Fruit fly (Drosophila melanogaster): ENCODE results near the gene CG18789.

The CG18789 gene

dm6 chr2L:12026458-12027431 lies 31.5 kb upstream of the CG18789 start (continued):
- TF ChIP-seq Mes4 (GFP tag; optimal IDR thresholded peaks at IDR 0.05), result peak; percentile 29
- peak; percentile 70 for TF ChIP-seq CG10209 (GFP tag; optimal IDR thresholded peaks at IDR 0.05)
- TF ChIP-seq Atf3 (GFP tag; optimal IDR thresholded peaks at IDR 0.05), result peak; percentile 5
- TF ChIP-seq inv (GFP tag; IDR thresholded peaks at IDR 0.05; ENCODE audit: partially characterized antibody), result no peak
- TF ChIP-seq CG13123 (GFP tag; optimal IDR thresholded peaks at IDR 0.05), result peak; percentile 31
- no peak; the same call in 1 of the 2 replicates for TF ChIP-seq esg (GFP tag; conservative IDR thresholded peaks at IDR 0.05)
- 0 out of 2 replicates have a peak, but pooled peaks have one; percentile 6 for TF ChIP-seq ttk (GFP tag; IDR thresholded peaks at IDR 0.05)
- TF ChIP-seq CG12104 (GFP tag; optimal IDR thresholded peaks at IDR 0.05), result peak; percentile 36
- peak; percentile 63 for TF ChIP-seq CG11085 (GFP tag; IDR thresholded peaks at IDR 0.05)
- TF ChIP-seq luna (GFP tag; optimal IDR thresholded peaks at IDR 0.05), result no peak
- peak; percentile 60 for TF ChIP-seq CG30431 (GFP tag; optimal IDR thresholded peaks at IDR 0.05)
- TF ChIP-seq eyg (GFP tag; optimal IDR thresholded peaks at IDR 0.05), result no peak
- peak; percentile 13; the same call in 1 of the 2 replicates for TF ChIP-seq dati (GFP tag; IDR thresholded peaks at IDR 0.05)
- TF ChIP-seq kah (GFP tag; optimal IDR thresholded peaks at IDR 0.05), result peak; percentile 20
- no peak for TF ChIP-seq B-H2 (GFP tag; optimal IDR thresholded peaks at IDR 0.05)
- TF ChIP-seq CG30403 (GFP tag; optimal IDR thresholded peaks at IDR 0.05), result peak; percentile 75
- no peak for TF ChIP-seq fd64A (GFP tag; optimal IDR thresholded peaks at IDR 0.05)
- no peak for TF ChIP-seq CG6683 (GFP tag; optimal IDR thresholded peaks at IDR 0.05)
- no peak for TF ChIP-seq ftz-f1 (GFP tag; optimal IDR thresholded peaks at IDR 0.05)
- no peak for TF ChIP-seq Fer2 (tag; optimal IDR thresholded peaks at IDR 0.05)
- TF ChIP-seq NC2α (GFP tag; optimal IDR thresholded peaks at IDR 0.05), result peak; percentile 22
- TF ChIP-seq bbx (GFP tag; IDR thresholded peaks at IDR 0.05; ENCODE audit: partially characterized antibody), result no peak
- TF ChIP-seq zfh2 (GFP tag; optimal IDR thresholded peaks at IDR 0.05), result no peak
- TF ChIP-seq CG2116 (GFP tag; optimal IDR thresholded peaks at IDR 0.05), result peak; percentile 30
- TF ChIP-seq rib (GFP tag; IDR thresholded peaks at IDR 0.05), result no peak
- no peak for TF ChIP-seq ems (GFP tag; optimal IDR thresholded peaks at IDR 0.05)
- peak; percentile 98 for TF ChIP-seq nom (GFP tag; optimal IDR thresholded peaks at IDR 0.05)
- no peak for TF ChIP-seq CrebB (tag; optimal IDR thresholded peaks at IDR 0.05)
- TF ChIP-seq exex (tag; optimal IDR thresholded peaks at IDR 0.05), result peak; percentile 52
- TF ChIP-seq jigr1 (GFP tag; IDR thresholded peaks at IDR 0.05), result no peak
- no peak for TF ChIP-seq gsb-n (tag; optimal IDR thresholded peaks at IDR 0.05)
- no peak for TF ChIP-seq YL-1 (GFP tag; optimal IDR thresholded peaks at IDR 0.05)
- peak in 1 of 2 experiments; percentile 16 for TF ChIP-seq Hr78 (GFP tag; optimal IDR thresholded peaks at IDR 0.05)
- peak; percentile 32; the same call in 1 of the 2 replicates for TF ChIP-seq seq (GFP tag; IDR thresholded peaks at IDR 0.05)
- TF ChIP-seq toy (GFP tag; IDR thresholded peaks at IDR 0.05), result no peak
- TF ChIP-seq Tbp (GFP tag; optimal IDR thresholded peaks at IDR 0.05), result no peak
- TF ChIP-seq chif (GFP tag; optimal IDR thresholded peaks at IDR 0.05), result peak; percentile 37 to 40
- peak; percentile 97 for TF ChIP-seq Adf1 (GFP tag; IDR thresholded peaks at IDR 0.05)
- TF ChIP-seq nmo (GFP tag; optimal IDR thresholded peaks at IDR 0.05), result peak; percentile 78
- peak; percentile 53 for TF ChIP-seq CG2712 (tag; optimal IDR thresholded peaks at IDR 0.05)
- no peak for TF ChIP-seq CG42726 (GFP tag; IDR thresholded peaks at IDR 0.05; ENCODE audit: partially characterized antibody)
- peak; percentile 1 for TF ChIP-seq cwo (GFP tag; optimal IDR thresholded peaks at IDR 0.05)
- TF ChIP-seq CG8388 (GFP tag; optimal IDR thresholded peaks at IDR 0.05), result peak; percentile 46
- TF ChIP-seq CG5953 (GFP tag; IDR thresholded peaks at IDR 0.05), result no peak
- 0 out of 3 replicates have a peak, but pooled peaks have one; percentile 47 for TF ChIP-seq CG3726 (GFP tag; IDR thresholded peaks at IDR 0.05)
- TF ChIP-seq CG7745 (tag; optimal IDR thresholded peaks at IDR 0.05), result no peak
- TF ChIP-seq CG9727 (GFP tag; optimal IDR thresholded peaks at IDR 0.05), result peak; percentile 77
- TF ChIP-seq CG31441 (GFP tag; IDR thresholded peaks at IDR 0.05), result peak; percentile 67
